Worm (Caenorhabditis elegans): ENCODE results near the gene fkh-4.

fkh-4 gene

DNA sequence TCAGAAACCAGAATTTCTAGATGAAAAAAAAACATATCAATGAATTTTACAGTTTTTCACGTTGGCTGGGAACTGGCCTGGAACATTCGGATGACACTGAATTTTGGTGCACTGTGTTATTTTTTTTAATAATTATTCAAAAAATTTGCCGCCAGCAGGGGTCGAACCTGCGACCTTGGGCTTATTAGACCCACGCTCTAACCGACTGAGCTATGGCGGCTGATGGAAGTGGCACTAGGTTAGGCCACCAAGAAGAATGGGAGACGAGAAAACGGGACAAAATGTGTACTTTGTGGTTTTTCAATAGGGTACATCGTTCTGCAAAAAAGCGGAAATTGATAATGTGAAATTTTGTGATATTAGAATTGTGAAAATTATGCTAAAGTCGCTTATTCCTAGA is 13.7 kb downstream of the fkh-4 start:
- TF ChIP-seq lin-39 (tag; optimal IDR thresholded peaks at IDR 0.05) (no peak), egl-13 (tag; optimal IDR thresholded peaks at IDR 0.05) (no peak), lin-15B (tag; optimal IDR thresholded peaks at IDR 0.05) (no peak), unc-62 (GFP tag; optimal IDR thresholded peaks at IDR 0.05) (no peak), tbx-2 (tag; optimal IDR thresholded peaks at IDR 0.05) (peak; percentile 10), pag-3 (tag; optimal IDR thresholded peaks at IDR 0.05; ENCODE audit: borderline replicate concordance, insufficient read depth) (no peak), zag-1 (tag; optimal IDR thresholded peaks at IDR 0.05) (no peak), elt-3 (tag; optimal IDR thresholded peaks at IDR 0.05) (no peak), egl-27 (tag; optimal IDR thresholded peaks at IDR 0.05) (no peak), fos-1 (tag; optimal IDR thresholded peaks at IDR 0.05) (no peak), lir-3 (tag; optimal IDR thresholded peaks at IDR 0.05; ENCODE audit: poor library complexity) (peak; percentile 10), fkh-4 (tag; optimal IDR thresholded peaks at IDR 0.05; ENCODE audit: borderline replicate concordance) (no peak), fkh-8 (tag; optimal IDR thresholded peaks at IDR 0.05) (no peak), ceh-90 (tag; optimal IDR thresholded peaks at IDR 0.05) (no peak), pqm-1 (tag; optimal IDR thresholded peaks at IDR 0.05) (no peak), nhr-84 (tag; optimal IDR thresholded peaks at IDR 0.05) (no peak), unc-98 (GFP tag; IDR thresholded peaks at IDR 0.05) (no peak), lin-13 (GFP tag; optimal IDR thresholded peaks at IDR 0.05) (no peak), ztf-11 (tag; optimal IDR thresholded peaks at IDR 0.05) (no peak), mdl-1 (tag; optimal IDR thresholded peaks at IDR 0.05) (peak in 1 of 2 experiments; percentile 14), nhr-237 (tag; optimal IDR thresholded peaks at IDR 0.05) (no peak), hlh-17 (GFP tag; optimal IDR thresholded peaks at IDR 0.05; ENCODE audit: borderline replicate concordance) (no peak), hpl-2 (GFP tag; optimal IDR thresholded peaks at IDR 0.05) (no peak), ceh-63 (GFP tag; optimal IDR thresholded peaks at IDR 0.05) (no peak), jun-1 (tag; optimal IDR thresholded peaks at IDR 0.05) (no peak), snpc-4 (tag; optimal IDR thresholded peaks at IDR 0.05) (no peak), nhr-12 (tag; optimal IDR thresholded peaks at IDR 0.05) (no peak), fkh-10 (GFP tag; optimal IDR thresholded peaks at IDR 0.05) (no peak), nhr-76 (tag; optimal IDR thresholded peaks at IDR 0.05) (no peak), vab-15 (tag; optimal IDR thresholded peaks at IDR 0.05) (no peak), alr-1 (tag; optimal IDR thresholded peaks at IDR 0.05; ENCODE audit: borderline replicate concordance) (no peak), grh-1 (GFP tag; IDR thresholded peaks at IDR 0.05) (no peak), Y116A8C.19 (tag; optimal IDR thresholded peaks at IDR 0.05; ENCODE audit: borderline replicate concordance) (no peak), C34B4.2 (tag; optimal IDR thresholded peaks at IDR 0.05) (no peak), unc-30 (tag; optimal IDR thresholded peaks at IDR 0.05) (no peak), elt-2 (tag; optimal IDR thresholded peaks at IDR 0.05) (peak; percentile 2), nhr-77 (tag; optimal IDR thresholded peaks at IDR 0.05) (no peak), dsc-1 (tag; optimal IDR thresholded peaks at IDR 0.05) (peak; percentile 54), nhr-11 (tag; optimal IDR thresholded peaks at IDR 0.05) (no peak), nhr-71 (tag; optimal IDR thresholded peaks at IDR 0.05) (peak; percentile 50), ets-5 (GFP tag; IDR thresholded peaks at IDR 0.05) (no peak), aly-2 (tag; optimal IDR thresholded peaks at IDR 0.05) (no peak), mep-1 (tag; optimal IDR thresholded peaks at IDR 0.05) (peak; percentile 33), rnt-1 (tag; optimal IDR thresholded peaks at IDR 0.05) (peak; percentile 35), ceh-88 (GFP tag; IDR thresholded peaks at IDR 0.05) (no peak), blmp-1 (tag; optimal IDR thresholded peaks at IDR 0.05) (no peak), lin-14 (GFP tag; optimal IDR thresholded peaks at IDR 0.05) (peak; percentile 29), lin-35 (GFP tag; optimal IDR thresholded peaks at IDR 0.05) (peak in 1 of 2 experiments; percentile 43), lsy-2 (tag; optimal IDR thresholded peaks at IDR 0.05) (peak in 1 of 2 experiments; percentile 23), F16B12.6 (tag; optimal IDR thresholded peaks at IDR 0.05) (no peak), nhr-47 (tag; optimal IDR thresholded peaks at IDR 0.05) (peak; percentile 45), ceh-82 (tag; optimal IDR thresholded peaks at IDR 0.05) (peak in 1 of 3 experiments; percentile 27), irx-1 (tag; optimal IDR thresholded peaks at IDR 0.05) (peak; percentile 13)
